Worm (Caenorhabditis elegans): ENCODE results near the gene sre-31.

- no peak for TF ChIP-seq him-1 (tag; optimal IDR thresholded peaks at IDR 0.05)
- no peak for TF ChIP-seq W03F9.2 (tag; optimal IDR thresholded peaks at IDR 0.05)
- no peak for TF ChIP-seq dao-5 (tag; optimal IDR thresholded peaks at IDR 0.05)
Observed at ce11 chrII:12389783-12390182, 18.8 kb downstream of the sre-31 start, which contains the start of gene Y57A10B.6.
